Worm (Caenorhabditis elegans) whole organism, mixed stage, embryonic: ENCODE measurements around the gene R09E10.2.

Source experiments
- M03D4.4 ChIP-seq: sonication (generic microtip); optimal IDR thresholded peaks from 2 replicates; lab custom pipeline; 2017; ENCODE audit warnings: mild to moderate bottlenecking, missing genetic modification characterization, missing compliant biosample characterization
- bed-3 ChIP-seq: fragments of 200-800 bp; sonication (Bioruptor generic); optimal IDR thresholded peaks from 3 replicates; lab custom pipeline; 2018; ENCODE audit warnings: mild to moderate bottlenecking, missing genetic modification characterization, moderate library complexity, missing compliant biosample characterization
- blmp-1 ChIP-seq: fragments of 150-350 bp; optimal IDR thresholded peaks from 2 replicates; lab custom pipeline; 2014; ENCODE audit warnings: missing biosample characterization, missing genetic modification characterization
- ceh-39 ChIP-seq: fragments of 150-350 bp; optimal IDR thresholded peaks from 2 replicates; lab custom pipeline; 2014; ENCODE audit warnings: missing biosample characterization, missing genetic modification characterization
- ceh-43 ChIP-seq: fragments of 200-800 bp; sonication (Bioruptor generic); optimal IDR thresholded peaks from 2 replicates; lab custom pipeline; 2018; ENCODE audit warnings: mild to moderate bottlenecking, missing genetic modification characterization, moderate library complexity, missing compliant biosample characterization
- ceh-83 ChIP-seq: fragments of 200-800 bp; sonication (Bioruptor generic); optimal IDR thresholded peaks from 2 replicates; lab custom pipeline; 2018; ENCODE audit warnings: mild to moderate bottlenecking, missing genetic modification characterization, missing compliant biosample characterization
- ces-1 ChIP-seq: fragments of 150-350 bp; optimal IDR thresholded peaks from 2 replicates; lab custom pipeline; 2014; ENCODE audit warnings: missing biosample characterization, missing genetic modification reagents, missing genetic modification characterization
- cnd-1 ChIP-seq: fragments of 200-800 bp; sonication (Bioruptor generic); optimal IDR thresholded peaks from 2 replicates; lab custom pipeline; 2018; ENCODE audit warnings: mild to moderate bottlenecking, missing genetic modification characterization, missing compliant biosample characterization
- drap-1 ChIP-seq: fragments of 200-800 bp; sonication (Bioruptor generic); optimal IDR thresholded peaks from 3 replicates; lab custom pipeline; 2018; ENCODE audit warnings: mild to moderate bottlenecking, missing genetic modification characterization, missing compliant biosample characterization
- elt-3 ChIP-seq: fragments of 150-350 bp; optimal IDR thresholded peaks from 2 replicates; lab custom pipeline; 2014; ENCODE audit warnings: missing biosample characterization, missing genetic modification characterization
- hlh-1 ChIP-seq: fragments of 150-350 bp; optimal IDR thresholded peaks from 2 replicates; lab custom pipeline; 2014; ENCODE audit warnings: missing biosample characterization, missing genetic modification reagents, missing genetic modification characterization
- lin-13 ChIP-seq: fragments of 150-350 bp; optimal IDR thresholded peaks from 2 replicates; lab custom pipeline; 2014; ENCODE audit warnings: missing biosample characterization, missing genetic modification characterization
- lin-32 ChIP-seq: fragments of 200-800 bp; sonication (Bioruptor generic); optimal IDR thresholded peaks from 2 replicates; lab custom pipeline; 2018; ENCODE audit warnings: mild to moderate bottlenecking, missing genetic modification characterization, missing compliant biosample characterization
- lsy-2 ChIP-seq: fragments of 150-350 bp; optimal IDR thresholded peaks from 2 replicates; lab custom pipeline; 2014; ENCODE audit warnings: missing biosample characterization, missing genetic modification characterization
- mab-5 ChIP-seq: fragments of 150-350 bp; optimal IDR thresholded peaks from 2 replicates; lab custom pipeline; 2014; ENCODE audit warnings: missing biosample characterization, missing genetic modification characterization
- mls-2 ChIP-seq: sonication (generic microtip); optimal IDR thresholded peaks from 2 replicates; lab custom pipeline; 2016; ENCODE audit warnings: mild to moderate bottlenecking, missing genetic modification characterization, moderate library complexity, missing compliant biosample characterization
- nhr-12 ChIP-seq: fragments of 150-350 bp; optimal IDR thresholded peaks from 2 replicates; lab custom pipeline; 2014; ENCODE audit warnings: missing biosample characterization, missing genetic modification characterization
- nhr-237 ChIP-seq: fragments of 150-350 bp; optimal IDR thresholded peaks from 2 replicates; lab custom pipeline; 2014; ENCODE audit warnings: missing biosample characterization, missing genetic modification characterization
- nhr-28 ChIP-seq: fragments of 150-350 bp; optimal IDR thresholded peaks from 2 replicates; lab custom pipeline; 2014; ENCODE audit warnings: missing biosample characterization, missing genetic modification characterization
- nhr-76 ChIP-seq: sonication (generic microtip); optimal IDR thresholded peaks from 2 replicates; lab custom pipeline; 2017; ENCODE audit warnings: missing biosample characterization, missing genetic modification characterization
- pha-4 ChIP-seq: fragments of 150-350 bp; optimal IDR thresholded peaks from 2 replicates; lab custom pipeline; 2018; ENCODE audit warnings: missing biosample characterization, missing genetic modification reagents, missing genetic modification characterization
- sem-2 ChIP-seq: fragments of 200-800 bp; sonication (Bioruptor generic); optimal IDR thresholded peaks from 2 replicates; lab custom pipeline; 2018; ENCODE audit warnings: mild to moderate bottlenecking, missing genetic modification characterization, missing compliant biosample characterization
- snpc-4 ChIP-seq: fragments of 150-350 bp; optimal IDR thresholded peaks from 2 replicates; lab custom pipeline; 2014; ENCODE audit warnings: missing biosample characterization, missing genetic modification characterization
- sptf-1 ChIP-seq: sonication (generic microtip); optimal IDR thresholded peaks from 2 replicates; lab custom pipeline; 2017; ENCODE audit warnings: mild to moderate bottlenecking, missing genetic modification characterization, moderate library complexity, missing compliant biosample characterization
- tbx-8 ChIP-seq: fragments of 200-800 bp; sonication (Bioruptor generic); optimal IDR thresholded peaks from 2 replicates; lab custom pipeline; 2018; ENCODE audit warnings: mild to moderate bottlenecking, missing genetic modification characterization, moderate library complexity, missing compliant biosample characterization
- unc-39 ChIP-seq: fragments of 150-350 bp; optimal IDR thresholded peaks from 2 replicates; lab custom pipeline; 2014; ENCODE audit warnings: missing biosample characterization, missing genetic modification characterization
- unc-62 ChIP-seq: fragments of 150-350 bp; optimal IDR thresholded peaks from 2 replicates; lab custom pipeline; 2014; ENCODE audit warnings: missing biosample characterization, missing genetic modification reagents, missing genetic modification characterization
- zip-8 ChIP-seq: fragments of 150-350 bp; optimal IDR thresholded peaks from 2 replicates; lab custom pipeline; 2014; ENCODE audit warnings: missing biosample characterization, missing genetic modification characterization
- ztf-11 ChIP-seq: fragments of 150-350 bp; optimal IDR thresholded peaks from 2 replicates; lab custom pipeline; 2014; ENCODE audit warnings: missing biosample characterization, missing genetic modification characterization

Gene R09E10.2

ce11 chrIV:10281482-10281881 is 36.6 kb downstream of the R09E10.2 start, which contains the start of gene thk-1:
Gene thk-1, minus strand, starts transcription at chrIV:10281582.
- TF ChIP-seq lin-32 (no peak), M03D4.4 (tag; lab: Kevin White, UChicago) (no peak), unc-39 (no peak), nhr-237 (no peak), ceh-43 (GFP tag; lab: Kevin White, UChicago) (no peak), elt-3 (tag; lab: Kevin White, UChicago) (no peak), nhr-12 (tag; lab: Kevin White, UChicago) (no peak), ceh-39 (tag; lab: Kevin White, UChicago) (no peak), nhr-76 (tag; lab: Kevin White, UChicago) (no peak)

- TF ChIP-seq mab-5 (tag; lab: Kevin White, UChicago) (no peak), unc-39 (no peak), cnd-1 (no peak), hlh-1 (no peak)
Measured at ce11 chrIV:10277716-10278115, 40.4 kb downstream of the R09E10.2 start, which contains the start of gene Y43C5A.4. Gene Y43C5A.4, plus strand, starts transcription at chrIV:10278016.

- no peak for TF ChIP-seq nhr-28 (tag; lab: Kevin White, UChicago)
- no peak for TF ChIP-seq ces-1 (GFP tag; lab: Kevin White, UChicago)
Measured at ce11 chrIV:10276960-10277359, 41.1 kb downstream of the R09E10.2 start, which contains the start of gene Y43C5A.7. Gene Y43C5A.7, plus strand, starts transcription at chrIV:10277260.

- TF ChIP-seq M03D4.4 (tag; lab: Kevin White, UChicago), result no peak
- TF ChIP-seq ceh-83 (GFP tag; lab: Kevin White, UChicago), result no peak
- TF ChIP-seq nhr-12 (tag; lab: Kevin White, UChicago), result no peak
- no peak for TF ChIP-seq mls-2 (tag; lab: Kevin White, UChicago)
- TF ChIP-seq sptf-1, result no peak
- no peak for TF ChIP-seq blmp-1
- TF ChIP-seq bed-3 (GFP tag; lab: Kevin White, UChicago), result no peak
- TF ChIP-seq unc-62 (GFP tag; lab: Kevin White, UChicago), result no peak
- TF ChIP-seq pha-4 (tag; lab: Kevin White, UChicago), result no peak
Measured at ce11 chrIV:10275050-10275449, 43.0 kb downstream of the R09E10.2 start.

- TF ChIP-seq M03D4.4 (tag; lab: Kevin White, UChicago) (no peak), nhr-28 (tag; lab: Kevin White, UChicago) (no peak), ztf-11 (tag; lab: Kevin White, UChicago) (no peak), sem-2 (GFP tag; lab: Kevin White, UChicago) (no peak), mls-2 (tag; lab: Kevin White, UChicago) (no peak), mab-5 (tag; lab: Kevin White, UChicago) (no peak), tbx-8 (no peak), sptf-1 (no peak), lin-13 (tag; lab: Kevin White, UChicago) (no peak)
Measured at ce11 chrIV:10273781-10274313, 44.3 kb downstream of the R09E10.2 start, which contains the start of gene Y43C5A.3. Gene Y43C5A.3, plus strand, starts transcription at chrIV:10274036.

- no peak for TF ChIP-seq blmp-1
- TF ChIP-seq tbx-8, result no peak
- no peak for TF ChIP-seq snpc-4
- TF ChIP-seq drap-1 (GFP tag; lab: Kevin White, UChicago), result no peak
- no peak for TF ChIP-seq hlh-1
- TF ChIP-seq ces-1 (GFP tag; lab: Kevin White, UChicago), result no peak
- TF ChIP-seq cnd-1, result no peak
- TF ChIP-seq zip-8 (tag; lab: Kevin White, UChicago), result no peak
- TF ChIP-seq ceh-43 (GFP tag; lab: Kevin White, UChicago), result no peak
- no peak for TF ChIP-seq elt-3 (tag; lab: Kevin White, UChicago)
- TF ChIP-seq nhr-28 (tag; lab: Kevin White, UChicago), result no peak
- TF ChIP-seq unc-62 (GFP tag; lab: Kevin White, UChicago), result no peak
- TF ChIP-seq unc-39, result no peak
- no peak for TF ChIP-seq sem-2 (GFP tag; lab: Kevin White, UChicago)
- TF ChIP-seq lin-32, result no peak
- no peak for TF ChIP-seq bed-3 (GFP tag; lab: Kevin White, UChicago)
- TF ChIP-seq pha-4 (tag; lab: Kevin White, UChicago), result no peak
- no peak for TF ChIP-seq sptf-1
- no peak for TF ChIP-seq lsy-2
Measured at ce11 chrIV:10273360-10273759, 44.7 kb downstream of the R09E10.2 start.
